Worm (Caenorhabditis elegans) whole organism, L1 larva: ENCODE data around the gene D2063.1.

Experiments used
- C04F5.9 ChIP-seq: sonication (generic microtip); optimal IDR thresholded peaks from 2 replicates; lab custom pipeline; 2016; ENCODE audit warnings: missing genetic modification characterization, missing compliant biosample characterization
- aha-1 ChIP-seq: fragments of 150-350 bp; optimal IDR thresholded peaks from 2 replicates; lab custom pipeline; 2014; ENCODE audit warnings: missing biosample characterization, missing genetic modification characterization
- alr-1 ChIP-seq: fragments of 200-800 bp; sonication (Bioruptor generic); optimal IDR thresholded peaks from 2 replicates; lab custom pipeline; 2018; ENCODE audit warnings: borderline replicate concordance, mild to moderate bottlenecking, missing genetic modification characterization, missing compliant biosample characterization
- aly-2 ChIP-seq: fragments of 150-350 bp; optimal IDR thresholded peaks from 2 replicates; lab custom pipeline; 2014; ENCODE audit warnings: missing biosample characterization, missing genetic modification characterization
- ama-1 ChIP-seq: fragments of 150-350 bp; optimal IDR thresholded peaks from 2 replicates; lab custom pipeline; 2014
- blmp-1 ChIP-seq: fragments of 150-350 bp; optimal IDR thresholded peaks from 2 replicates; lab custom pipeline; 2014; ENCODE audit warnings: missing biosample characterization, missing genetic modification characterization
- ceh-63 ChIP-seq: fragments of 200-800 bp; sonication (Bioruptor generic); optimal IDR thresholded peaks from 2 replicates; lab custom pipeline; 2018; ENCODE audit warnings: mild to moderate bottlenecking, missing genetic modification characterization, missing compliant biosample characterization
- ceh-82 ChIP-seq, 3 experiments: fragments of 150-350 bp in 1 of 3; sonication (generic microtip) in 2 of 3; optimal IDR thresholded peaks; 2 replicates each; lab custom pipeline; 2014 to 2017; ENCODE audit warnings: missing biosample characterization in 3 of 3, missing genetic modification characterization in 3 of 3
- ceh-90 ChIP-seq: sonication (generic microtip); optimal IDR thresholded peaks from 2 replicates; lab custom pipeline; 2016; ENCODE audit warnings: missing genetic modification characterization, missing compliant biosample characterization
- dpl-1 ChIP-seq, 3 experiments: fragments of 150-350 bp in 2 of 3; sonication (generic microtip) in 1 of 3; optimal IDR thresholded peaks; 2 replicates each; lab custom pipeline; 2014 to 2017; ENCODE audit warnings: missing biosample characterization in 3 of 3, missing genetic modification characterization in 3 of 3, missing genetic modification reagents in 3 of 3
- efl-1 ChIP-seq, 4 experiments: fragments of 150-350 bp; optimal IDR thresholded peaks in 3 of 4; peaks in 1 of 4; 1 replicate in 1 of 4; 2 replicates in 3 of 4; lab custom pipeline; 2014; ENCODE audit warnings: missing biosample characterization in 2 of 4, missing genetic modification characterization in 2 of 4, missing genetic modification reagents in 2 of 4
- egl-27 ChIP-seq, 2 experiments: fragments of 150-350 bp in 1 of 2; sonication (generic microtip); optimal IDR thresholded peaks; 3 replicates each; lab custom pipeline; 2017 to 2018; ENCODE audit warnings: missing biosample characterization in 2 of 2, missing genetic modification characterization in 2 of 2, missing genetic modification reagents in 2 of 2
- elt-2 ChIP-seq: sonication (generic microtip); optimal IDR thresholded peaks from 2 replicates; lab custom pipeline; 2016; ENCODE audit warnings: missing genetic modification characterization, mild to moderate bottlenecking, inconsistent platforms, missing compliant biosample characterization, missing genetic modification reagents
- elt-3 ChIP-seq, 6 experiments: fragments of 150-350 bp in 1 of 6; sonication (generic microtip); optimal IDR thresholded peaks; 2 replicates each; lab custom pipeline; 2017 to 2018; ENCODE audit warnings: missing biosample characterization in 6 of 6, missing genetic modification characterization in 6 of 6, inconsistent platforms in 1 of 6
- fkh-8 ChIP-seq: sonication (generic microtip); optimal IDR thresholded peaks from 2 replicates; lab custom pipeline; 2016; ENCODE audit warnings: mild to moderate bottlenecking, missing genetic modification characterization, missing compliant biosample characterization
- hlh-17 ChIP-seq: fragments of 200-800 bp; sonication (Bioruptor generic); optimal IDR thresholded peaks from 2 replicates; lab custom pipeline; 2018; ENCODE audit warnings: missing genetic modification characterization, mild to moderate bottlenecking, missing compliant biosample characterization, moderate library complexity, borderline replicate concordance
- irx-1 ChIP-seq: sonication (generic microtip); optimal IDR thresholded peaks from 2 replicates; lab custom pipeline; 2016; ENCODE audit warnings: missing genetic modification characterization, missing compliant biosample characterization
- isw-1 ChIP-seq: fragments of 200-800 bp; sonication (Bioruptor generic); IDR thresholded peaks from 2 replicates; pipeline ENCODE4 v1.3.6; 2022; ENCODE audit warnings: missing genetic modification characterization, missing compliant biosample characterization
- lin-13 ChIP-seq: fragments of 150-350 bp; optimal IDR thresholded peaks from 2 replicates; lab custom pipeline; 2014; ENCODE audit warnings: missing biosample characterization, missing genetic modification reagents, missing genetic modification characterization
- lin-14 ChIP-seq: fragments of 200-800 bp; sonication (Bioruptor generic); optimal IDR thresholded peaks from 2 replicates; lab custom pipeline; 2018; ENCODE audit warnings: mild to moderate bottlenecking, missing genetic modification characterization, moderate library complexity, missing compliant biosample characterization
- lin-15B ChIP-seq: fragments of 150-350 bp; sonication (generic microtip); optimal IDR thresholded peaks from 3 replicates; lab custom pipeline; 2014; ENCODE audit warnings: missing biosample characterization, missing genetic modification characterization
- lin-35 ChIP-seq, 2 experiments: fragments of 150-350 bp; optimal IDR thresholded peaks; 2 replicates each; lab custom pipeline; 2014; ENCODE audit warnings: missing biosample characterization in 2 of 2, missing genetic modification characterization in 2 of 2, missing genetic modification reagents in 2 of 2
- lsy-2 ChIP-seq, 2 experiments: fragments of 150-350 bp; optimal IDR thresholded peaks; 2 replicates each; lab custom pipeline; 2014; ENCODE audit warnings: missing biosample characterization in 2 of 2, missing genetic modification characterization in 2 of 2
- mdl-1 ChIP-seq, 2 experiments: fragments of 150-350 bp; optimal IDR thresholded peaks; 2 replicates each; lab custom pipeline; 2014 to 2017; ENCODE audit warnings: missing biosample characterization in 2 of 2, missing genetic modification characterization in 2 of 2, inconsistent platforms in 1 of 2
- mef-2 ChIP-seq: fragments of 150-350 bp; optimal IDR thresholded peaks from 2 replicates; lab custom pipeline; 2014; ENCODE audit warnings: missing biosample characterization, missing genetic modification characterization
- mep-1 ChIP-seq: fragments of 150-350 bp; optimal IDR thresholded peaks from 2 replicates; lab custom pipeline; 2014; ENCODE audit warnings: missing biosample characterization, missing genetic modification characterization
- nhr-11 ChIP-seq: fragments of 150-350 bp; optimal IDR thresholded peaks from 2 replicates; lab custom pipeline; 2014; ENCODE audit warnings: missing biosample characterization, missing genetic modification characterization
- nhr-12 ChIP-seq: sonication (generic microtip); optimal IDR thresholded peaks from 2 replicates; lab custom pipeline; 2017; ENCODE audit warnings: missing biosample characterization, missing genetic modification characterization
- nhr-20 ChIP-seq: sonication (generic microtip); optimal IDR thresholded peaks from 2 replicates; lab custom pipeline; 2016; ENCODE audit warnings: mild to moderate bottlenecking, missing genetic modification characterization, missing compliant biosample characterization
- nhr-237 ChIP-seq: fragments of 150-350 bp; optimal IDR thresholded peaks from 2 replicates; lab custom pipeline; 2014; ENCODE audit warnings: missing biosample characterization, missing genetic modification characterization
- nhr-28 ChIP-seq: fragments of 150-350 bp; optimal IDR thresholded peaks from 2 replicates; lab custom pipeline; 2014; ENCODE audit warnings: missing biosample characterization, missing genetic modification characterization
- nhr-47 ChIP-seq: sonication (generic microtip); optimal IDR thresholded peaks from 2 replicates; lab custom pipeline; 2016; ENCODE audit warnings: mild to moderate bottlenecking, missing genetic modification characterization, moderate library complexity, missing compliant biosample characterization
- nhr-71 ChIP-seq: sonication (generic microtip); optimal IDR thresholded peaks from 2 replicates; lab custom pipeline; 2016; ENCODE audit warnings: mild to moderate bottlenecking, missing genetic modification characterization, moderate library complexity, missing compliant biosample characterization
- nhr-76 ChIP-seq: sonication (generic microtip); optimal IDR thresholded peaks from 2 replicates; lab custom pipeline; 2017; ENCODE audit warnings: missing biosample characterization, missing genetic modification characterization
- nhr-84 ChIP-seq: sonication (generic microtip); optimal IDR thresholded peaks from 2 replicates; lab custom pipeline; 2017; ENCODE audit warnings: missing biosample characterization, missing genetic modification characterization
- nhr-85 ChIP-seq: sonication (generic microtip); peaks from one replicate; lab custom pipeline; 2016; ENCODE audit warnings: missing genetic modification characterization, inconsistent platforms, missing compliant biosample characterization
- pag-3 ChIP-seq: sonication (generic microtip); optimal IDR thresholded peaks from 2 replicates; lab custom pipeline; 2017; ENCODE audit warnings: missing genetic modification characterization, mild to moderate bottlenecking, missing compliant biosample characterization, antibody characterized with exemption, borderline replicate concordance; ENCODE audit not compliant: insufficient read depth
- pax-3 ChIP-seq: fragments of 200-800 bp; sonication (Bioruptor generic); optimal IDR thresholded peaks from 2 replicates; lab custom pipeline; 2018; ENCODE audit warnings: mild to moderate bottlenecking, missing genetic modification characterization, moderate library complexity, missing compliant biosample characterization
- sox-4 ChIP-seq: sonication (generic microtip); optimal IDR thresholded peaks from 2 replicates; lab custom pipeline; 2016; ENCODE audit warnings: missing genetic modification characterization, missing compliant biosample characterization
- sptf-1 ChIP-seq: fragments of 150-350 bp; optimal IDR thresholded peaks from 2 replicates; lab custom pipeline; 2014; ENCODE audit warnings: missing biosample characterization, missing genetic modification characterization
- swsn-7 ChIP-seq: sonication (generic microtip); optimal IDR thresholded peaks from 2 replicates; lab custom pipeline; 2016; ENCODE audit warnings: missing genetic modification characterization, missing compliant biosample characterization
- tbx-2 ChIP-seq: sonication (generic microtip); optimal IDR thresholded peaks from 2 replicates; lab custom pipeline; 2016; ENCODE audit warnings: missing genetic modification characterization, missing compliant biosample characterization
- tlp-1 ChIP-seq: fragments of 150-350 bp; optimal IDR thresholded peaks from 2 replicates; lab custom pipeline; 2014; ENCODE audit warnings: missing biosample characterization, missing genetic modification characterization
- unc-130 ChIP-seq: fragments of 150-350 bp; optimal IDR thresholded peaks from 2 replicates; lab custom pipeline; 2017; ENCODE audit warnings: missing biosample characterization, missing genetic modification characterization, inconsistent platforms
- unc-30 ChIP-seq: sonication (generic microtip); optimal IDR thresholded peaks from 2 replicates; lab custom pipeline; 2017; ENCODE audit warnings: missing biosample characterization, missing genetic modification characterization
- unc-62 ChIP-seq: fragments of 150-350 bp; optimal IDR thresholded peaks from 2 replicates; lab custom pipeline; 2014; ENCODE audit warnings: missing biosample characterization, missing genetic modification reagents, missing genetic modification characterization
- unc-98 ChIP-seq: fragments of 200-800 bp; sonication (Bioruptor generic); IDR thresholded peaks from 2 replicates; pipeline ENCODE4 v1.3.6; 2022; ENCODE audit warnings: missing genetic modification characterization, missing compliant biosample characterization
- vab-15 ChIP-seq: sonication (generic microtip); optimal IDR thresholded peaks from 2 replicates; lab custom pipeline; 2017; ENCODE audit warnings: missing genotype, mild to moderate bottlenecking, missing genetic modification characterization, missing compliant biosample characterization
- xbp-1 ChIP-seq: sonication (generic microtip); optimal IDR thresholded peaks from 2 replicates; lab custom pipeline; 2016; ENCODE audit warnings: missing genetic modification characterization, missing compliant biosample characterization
- zip-4 ChIP-seq: fragments of 200-800 bp; sonication (Bioruptor generic); optimal IDR thresholded peaks from 2 replicates; lab custom pipeline; 2018; ENCODE audit warnings: mild to moderate bottlenecking, missing genetic modification characterization, moderate library complexity, missing compliant biosample characterization
- ztf-11 ChIP-seq, 2 experiments: sonication (generic microtip); optimal IDR thresholded peaks; 2 replicates each; lab custom pipeline; 2016 to 2017; ENCODE audit warnings: missing genetic modification characterization in 2 of 2, missing biosample characterization in 1 of 2, missing compliant biosample characterization in 1 of 2
- ztf-4 ChIP-seq: fragments of 150-350 bp; optimal IDR thresholded peaks from 2 replicates; lab custom pipeline; 2014; ENCODE audit warnings: missing biosample characterization, missing genetic modification characterization

D2063.1 gene

ce11 chrV:4371309-4371933, 44.5 kb downstream of the D2063.1 start, which contains the start of the genes gmpr-1 and fipp-1 (continued):
- no peak for TF ChIP-seq hlh-17
- no peak for TF ChIP-seq aly-2 (tag; lab: Kevin White, UChicago)
- TF ChIP-seq ceh-82 (tag; optimal IDR thresholded peaks at IDR 0.05; lab: Kevin White, UChicago), result peak; percentile 33 to 71 (median 45)
- TF ChIP-seq tlp-1, result no peak
- TF ChIP-seq elt-2, result peak; percentile 22
- peak; percentile 83 to 84 for TF ChIP-seq efl-1 (optimal IDR thresholded peaks at IDR 0.05; lab: Kevin White, UChicago)
- peak; percentile 77 to 97 for TF ChIP-seq efl-1 (GFP tag; optimal IDR thresholded peaks at IDR 0.05 in 1 of 2; lab: Kevin White, UChicago)
- TF ChIP-seq ztf-11 (tag; optimal IDR thresholded peaks at IDR 0.05; lab: Kevin White, UChicago), result no peak
- no peak for TF ChIP-seq sox-4 (tag; lab: Kevin White, UChicago)
- peak; percentile 1 for TF ChIP-seq fkh-8 (tag; lab: Kevin White, UChicago)
- TF ChIP-seq swsn-7 (tag; lab: Kevin White, UChicago), result peak; percentile 77
- TF ChIP-seq nhr-11 (tag; lab: Kevin White, UChicago), result no peak
- TF ChIP-seq xbp-1 (tag; lab: Kevin White, UChicago), result peak; percentile 73
- no peak for TF ChIP-seq nhr-76
- no peak for TF ChIP-seq sptf-1 (tag; lab: Kevin White, UChicago)
- peak; percentile 52 for TF ChIP-seq isw-1 (GFP tag; lab: Robert Waterston, UW)
- TF ChIP-seq lin-13 (GFP tag; lab: Kevin White, UChicago), result no peak
- no peak for TF ChIP-seq vab-15 (tag; lab: Kevin White, UChicago)
- TF ChIP-seq nhr-28 (tag; lab: Kevin White, UChicago), result no peak
- TF ChIP-seq ama-1 (lab: Kevin White, UChicago), result no peak
- no peak for TF ChIP-seq nhr-84
- TF ChIP-seq nhr-237 (tag; lab: Kevin White, UChicago), result no peak
- TF ChIP-seq unc-62 (GFP tag; lab: Kevin White, UChicago), result no peak
- TF ChIP-seq aha-1 (tag; lab: Kevin White, UChicago), result no peak
- peak; percentile 57 for TF ChIP-seq lin-15B (tag; lab: Kevin White, UChicago)
- no peak for TF ChIP-seq unc-98
- TF ChIP-seq nhr-47 (tag; lab: Kevin White, UChicago), result peak; percentile 80
- no peak for TF ChIP-seq mef-2 (tag; lab: Kevin White, UChicago)
- peak; percentile 82 for TF ChIP-seq nhr-85 (tag; lab: Kevin White, UChicago)
- no peak for TF ChIP-seq egl-27 (tag; optimal IDR thresholded peaks at IDR 0.05; lab: Kevin White, UChicago)
- peak; percentile 75 to 78 for TF ChIP-seq lsy-2 (tag; optimal IDR thresholded peaks at IDR 0.05; lab: Kevin White, UChicago)
- TF ChIP-seq mep-1 (tag; lab: Kevin White, UChicago), result peak; percentile 74
- TF ChIP-seq C04F5.9 (tag; lab: Kevin White, UChicago), result no peak
- peak; percentile 64 to 78 (median 73) for TF ChIP-seq dpl-1 (GFP tag; optimal IDR thresholded peaks at IDR 0.05; lab: Kevin White, UChicago)
- no peak for TF ChIP-seq nhr-12 (tag; lab: Kevin White, UChicago)
- peak; percentile 33 for TF ChIP-seq blmp-1 (tag; lab: Kevin White, UChicago)
- TF ChIP-seq ztf-4 (tag; lab: Kevin White, UChicago), result no peak
- peak; percentile 21 for TF ChIP-seq zip-4 (GFP tag; lab: Kevin White, UChicago)
- TF ChIP-seq pax-3 (tag; lab: Kevin White, UChicago), result no peak
- no peak for TF ChIP-seq lin-14 (GFP tag; lab: Kevin White, UChicago)
- no peak for TF ChIP-seq pag-3 (tag; lab: Kevin White, UChicago)
- no peak for TF ChIP-seq alr-1 (tag; lab: Kevin White, UChicago)
- TF ChIP-seq mdl-1 (tag; optimal IDR thresholded peaks at IDR 0.05; lab: Kevin White, UChicago), result peak in 1 of 2 experiments; percentile 30
- TF ChIP-seq unc-30, result no peak
- TF ChIP-seq elt-3 (tag; optimal IDR thresholded peaks at IDR 0.05; lab: Kevin White, UChicago), result peak in 2 of 6 experiments; percentile 7 to 54
- TF ChIP-seq tbx-2 (tag; lab: Kevin White, UChicago), result peak; percentile 71
- TF ChIP-seq unc-130 (tag; lab: Kevin White, UChicago), result no peak
- TF ChIP-seq ceh-90 (tag; lab: Kevin White, UChicago), result no peak
- no peak for TF ChIP-seq ceh-63
- TF ChIP-seq lin-35 (GFP tag; optimal IDR thresholded peaks at IDR 0.05; lab: Kevin White, UChicago), result peak; percentile 67 to 82
- peak; percentile 81 for TF ChIP-seq nhr-71 (tag; lab: Kevin White, UChicago)
- TF ChIP-seq nhr-20 (tag; lab: Kevin White, UChicago), result peak; percentile 69
- TF ChIP-seq irx-1 (tag; lab: Kevin White, UChicago), result peak; percentile 59
